Worm (Caenorhabditis elegans) whole organism, L2 larva: Measurements from ENCODE around the gene cht-2.

Experiments used
- fos-1 ChIP-seq: fragments of 150-350 bp; optimal IDR thresholded peaks from 2 replicates; lab custom pipeline; 2014; ENCODE audit warnings: missing biosample characterization, missing genetic modification characterization
- nhr-12 ChIP-seq: fragments of 150-350 bp; optimal IDR thresholded peaks from 2 replicates; lab custom pipeline; 2014; ENCODE audit warnings: missing biosample characterization, missing genetic modification characterization
- peb-1 ChIP-seq: fragments of 150-350 bp; optimal IDR thresholded peaks from 2 replicates; lab custom pipeline; 2014; ENCODE audit warnings: missing biosample characterization, missing genetic modification characterization
- sem-4 ChIP-seq: fragments of 150-350 bp; optimal IDR thresholded peaks from 2 replicates; lab custom pipeline; 2014; ENCODE audit warnings: missing biosample characterization, missing genetic modification reagents, missing genetic modification characterization
- skn-1 ChIP-seq: sonication (generic microtip); optimal IDR thresholded peaks from 2 replicates; lab custom pipeline; 2017; ENCODE audit warnings: missing biosample characterization, missing genetic modification characterization
- unc-39 ChIP-seq: fragments of 150-350 bp; optimal IDR thresholded peaks from 2 replicates; lab custom pipeline; 2014; ENCODE audit warnings: missing biosample characterization, missing genetic modification characterization

DNA sequence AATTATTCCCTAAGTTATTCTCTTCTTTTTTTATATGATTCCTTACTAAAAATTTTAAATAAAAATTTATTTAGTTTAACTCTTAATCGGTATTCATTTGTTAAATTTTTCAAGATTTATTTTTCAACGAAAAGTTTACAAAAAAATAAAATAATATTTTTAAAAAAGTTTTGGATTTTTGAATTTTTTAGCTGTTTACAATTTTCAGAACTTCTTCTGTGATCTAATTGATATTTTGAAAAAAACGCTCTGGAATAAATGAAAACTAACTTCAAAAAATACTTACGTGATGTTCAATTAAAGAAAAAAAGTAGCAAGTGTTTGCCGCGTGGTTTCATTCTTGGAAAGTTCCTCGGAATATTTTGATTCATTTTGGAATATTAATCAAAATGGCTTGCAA is 24.6 kb downstream of the cht-2 start, which contains the start of gene decr-1.2:
- TF ChIP-seq fos-1 (tag; lab: Kevin White, UChicago) (no peak), nhr-12 (tag; lab: Kevin White, UChicago) (no peak), skn-1 (tag; lab: Kevin White, UChicago) (no peak), unc-39 (tag; lab: Kevin White, UChicago) (no peak), sem-4 (tag; lab: Kevin White, UChicago) (no peak), peb-1 (tag; lab: Kevin White, UChicago) (no peak)
